Worm (Caenorhabditis elegans) whole organism, L3 larva: ENCODE measurements around the gene F32G8.2.

Experiments used
- mdl-1 ChIP-seq: fragments of 150-350 bp; optimal IDR thresholded peaks from 2 replicates; lab custom pipeline; 2014; ENCODE audit warnings: missing biosample characterization, missing genetic modification characterization
- unc-62 ChIP-seq: fragments of 150-350 bp; sonication (generic microtip); optimal IDR thresholded peaks from 4 replicates; lab custom pipeline; 2014; ENCODE audit warnings: missing biosample characterization, missing genetic modification reagents, missing genetic modification characterization
- zag-1 ChIP-seq: fragments of 150-350 bp; optimal IDR thresholded peaks from 2 replicates; lab custom pipeline; 2014; ENCODE audit warnings: missing biosample characterization, missing genetic modification characterization

DNA sequence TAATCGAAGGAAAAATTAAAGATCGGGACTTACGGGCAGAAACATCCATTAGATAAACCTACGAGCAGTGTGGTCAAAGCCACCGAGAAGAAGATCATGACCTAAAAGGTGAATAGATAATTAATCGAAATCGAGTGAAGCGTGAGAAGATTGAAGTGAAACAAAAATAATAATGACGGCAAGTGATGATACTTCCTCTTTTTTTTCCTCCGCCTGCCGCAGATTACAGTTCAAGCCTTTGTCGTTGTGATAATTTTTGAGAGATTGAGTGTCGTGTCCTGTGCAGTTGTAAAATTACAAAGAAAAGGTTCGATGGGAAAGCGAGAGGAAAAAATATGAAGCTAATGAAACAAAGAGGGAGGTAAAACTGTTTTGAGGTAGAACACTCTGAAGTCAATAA is 42.7 kb downstream of the F32G8.2 start, which contains the start of gene T21C9.9:
- TF ChIP-seq zag-1 (tag; lab: Kevin White, UChicago) (no peak), mdl-1 (tag; lab: Kevin White, UChicago) (no peak), unc-62 (GFP tag; lab: Kevin White, UChicago) (no peak)
